Worm (Caenorhabditis elegans) whole organism, mixed stage, embryonic: ENCODE measurements around the gene Y43F8B.3.

Experiments
- ceh-83 ChIP-seq: fragments of 200-800 bp; sonication (Bioruptor generic); optimal IDR thresholded peaks from 2 replicates; lab custom pipeline; 2018; ENCODE audit warnings: mild to moderate bottlenecking, missing genetic modification characterization, missing compliant biosample characterization
- elt-1 ChIP-seq: sonication (generic microtip); optimal IDR thresholded peaks from 2 replicates; lab custom pipeline; 2017; ENCODE audit warnings: missing genetic modification characterization, mild to moderate bottlenecking, missing compliant biosample characterization, antibody characterized with exemption, moderate library complexity, borderline replicate concordance; ENCODE audit not compliant: insufficient read depth
- elt-3 ChIP-seq: fragments of 150-350 bp; optimal IDR thresholded peaks from 2 replicates; lab custom pipeline; 2014; ENCODE audit warnings: missing biosample characterization, missing genetic modification characterization
- mep-1 ChIP-seq: fragments of 150-350 bp; optimal IDR thresholded peaks from 2 replicates; lab custom pipeline; 2017; ENCODE audit warnings: missing biosample characterization, missing genetic modification reagents, missing genetic modification characterization, inconsistent platforms
- nhr-28 ChIP-seq: fragments of 150-350 bp; optimal IDR thresholded peaks from 2 replicates; lab custom pipeline; 2014; ENCODE audit warnings: missing biosample characterization, missing genetic modification characterization
- nhr-76 ChIP-seq: sonication (generic microtip); optimal IDR thresholded peaks from 2 replicates; lab custom pipeline; 2017; ENCODE audit warnings: missing biosample characterization, missing genetic modification characterization
- sem-2 ChIP-seq: fragments of 200-800 bp; sonication (Bioruptor generic); optimal IDR thresholded peaks from 2 replicates; lab custom pipeline; 2018; ENCODE audit warnings: mild to moderate bottlenecking, missing genetic modification characterization, missing compliant biosample characterization
- sptf-1 ChIP-seq: sonication (generic microtip); optimal IDR thresholded peaks from 2 replicates; lab custom pipeline; 2017; ENCODE audit warnings: mild to moderate bottlenecking, missing genetic modification characterization, moderate library complexity, missing compliant biosample characterization
- unc-39 ChIP-seq: fragments of 150-350 bp; optimal IDR thresholded peaks from 2 replicates; lab custom pipeline; 2014; ENCODE audit warnings: missing biosample characterization, missing genetic modification characterization
- unc-62 ChIP-seq: fragments of 150-350 bp; optimal IDR thresholded peaks from 2 replicates; lab custom pipeline; 2014; ENCODE audit warnings: missing biosample characterization, missing genetic modification reagents, missing genetic modification characterization

- no peak for TF ChIP-seq elt-3 (tag; lab: Kevin White, UChicago)
- TF ChIP-seq unc-39 (tag; lab: Kevin White, UChicago) = no peak
- TF ChIP-seq sem-2 (GFP tag; lab: Kevin White, UChicago) = no peak
- TF ChIP-seq mep-1 (tag; lab: Kevin White, UChicago) = no peak
- no peak for TF ChIP-seq sptf-1 (tag; lab: Kevin White, UChicago)
- no peak for TF ChIP-seq nhr-76 (tag; lab: Kevin White, UChicago)
- no peak for TF ChIP-seq nhr-28 (tag; lab: Kevin White, UChicago)
- no peak for TF ChIP-seq ceh-83
- no peak for TF ChIP-seq unc-62 (GFP tag; lab: Kevin White, UChicago)
- no peak for TF ChIP-seq elt-1
These were observed 17.9 kb downstream of the Y43F8B.3 start for ce11 chrV:19520597-19521322.
